Fruit fly (Drosophila melanogaster): ENCODE data around the gene corto.

The corto gene

DNA sequence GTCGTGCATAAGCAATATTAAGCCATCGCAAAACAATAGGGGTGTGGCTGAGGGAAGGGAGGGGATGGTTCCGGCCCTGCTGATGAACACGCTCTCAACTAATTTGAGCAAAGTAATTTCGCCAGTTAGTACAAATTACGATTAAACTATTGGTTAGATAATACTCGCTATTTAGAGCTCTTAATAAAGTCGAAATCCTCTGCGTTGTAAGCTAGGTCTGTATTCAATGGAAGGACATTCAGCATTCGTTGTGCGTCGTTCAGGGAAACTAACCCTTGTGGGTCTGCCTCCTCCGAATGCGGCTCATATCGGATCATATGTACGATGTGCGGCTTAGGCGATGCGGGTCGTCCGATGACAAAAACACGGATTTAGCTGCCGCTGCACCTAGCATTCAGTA lies 25.5 kb upstream of the corto start:
- TF ChIP-seq Pif1B (GFP tag; optimal IDR thresholded peaks at IDR 0.05) (no peak), CG13204 (GFP tag; optimal IDR thresholded peaks at IDR 0.05) (no peak), CG14655 (GFP tag; optimal IDR thresholded peaks at IDR 0.05) (peak; percentile 39), CG34367 (tag; optimal IDR thresholded peaks at IDR 0.05) (peak; percentile 73), rn (GFP tag; IDR thresholded peaks at IDR 0.05) (no peak), Pif1A (GFP tag; optimal IDR thresholded peaks at IDR 0.05) (peak; percentile 16), CG9948 (tag; optimal IDR thresholded peaks at IDR 0.05) (peak; percentile 79), CG15710 (tag; optimal IDR thresholded peaks at IDR 0.05) (peak; percentile 45), CG8159 (tag; optimal IDR thresholded peaks at IDR 0.05) (peak; percentile 62), CG17806 (tag; optimal IDR thresholded peaks at IDR 0.05) (peak; percentile 63), Snoo (tag; optimal IDR thresholded peaks at IDR 0.05) (no peak), CG8301 (tag; optimal IDR thresholded peaks at IDR 0.05) (peak; percentile 33), CG4496 (GFP tag; IDR thresholded peaks at IDR 0.05) (0 out of 3 replicates have a peak, but pooled peaks have one; percentile 32), CG12605 (GFP tag; IDR thresholded peaks at IDR 0.05) (no peak), EcR (GFP tag; optimal IDR thresholded peaks at IDR 0.05) (no peak), CG10348 (GFP tag; IDR thresholded peaks at IDR 0.05) (no peak), gl (tag; optimal IDR thresholded peaks at IDR 0.05) (peak; percentile 14), D1 (tag; optimal IDR thresholded peaks at IDR 0.05) (no peak), Ets98B (GFP tag; IDR thresholded peaks at IDR 0.05) (no peak), CG32121 (GFP tag; IDR thresholded peaks at IDR 0.05) (no peak), fd96Ca (GFP tag; IDR thresholded peaks at IDR 0.05) (peak; percentile 33; the same call in 1 of the 3 replicates)

dm6 chr3R:5111887-5112286 lies 25.0 kb upstream of the corto start:
- TF ChIP-seq CG32121 (GFP tag; IDR thresholded peaks at IDR 0.05) (no peak), CG17806 (tag; optimal IDR thresholded peaks at IDR 0.05) (peak; percentile 54), EcR (GFP tag; optimal IDR thresholded peaks at IDR 0.05) (peak; percentile 65), CG4496 (GFP tag; IDR thresholded peaks at IDR 0.05) (peak; percentile 63), CG10348 (GFP tag; IDR thresholded peaks at IDR 0.05) (no peak), rn (GFP tag; IDR thresholded peaks at IDR 0.05) (no peak), Snoo (tag; optimal IDR thresholded peaks at IDR 0.05) (peak; percentile 18), CG8159 (tag; optimal IDR thresholded peaks at IDR 0.05) (peak; percentile 51), CG13204 (GFP tag; optimal IDR thresholded peaks at IDR 0.05) (peak; percentile 78), Pif1A (GFP tag; optimal IDR thresholded peaks at IDR 0.05) (peak; percentile 14), Pif1B (GFP tag; optimal IDR thresholded peaks at IDR 0.05) (no peak), CG14655 (GFP tag; optimal IDR thresholded peaks at IDR 0.05) (peak; percentile 17), CG15710 (tag; optimal IDR thresholded peaks at IDR 0.05) (peak; percentile 64), gl (tag; optimal IDR thresholded peaks at IDR 0.05) (peak; percentile 61), CG34367 (tag; optimal IDR thresholded peaks at IDR 0.05) (no peak), D1 (tag; optimal IDR thresholded peaks at IDR 0.05) (no peak), fd96Ca (GFP tag; IDR thresholded peaks at IDR 0.05) (no peak), CG8301 (tag; optimal IDR thresholded peaks at IDR 0.05) (no peak), CG9948 (tag; optimal IDR thresholded peaks at IDR 0.05) (peak; percentile 13), CG12605 (GFP tag; IDR thresholded peaks at IDR 0.05) (no peak), Ets98B (GFP tag; IDR thresholded peaks at IDR 0.05) (peak; percentile 44)

DNA sequence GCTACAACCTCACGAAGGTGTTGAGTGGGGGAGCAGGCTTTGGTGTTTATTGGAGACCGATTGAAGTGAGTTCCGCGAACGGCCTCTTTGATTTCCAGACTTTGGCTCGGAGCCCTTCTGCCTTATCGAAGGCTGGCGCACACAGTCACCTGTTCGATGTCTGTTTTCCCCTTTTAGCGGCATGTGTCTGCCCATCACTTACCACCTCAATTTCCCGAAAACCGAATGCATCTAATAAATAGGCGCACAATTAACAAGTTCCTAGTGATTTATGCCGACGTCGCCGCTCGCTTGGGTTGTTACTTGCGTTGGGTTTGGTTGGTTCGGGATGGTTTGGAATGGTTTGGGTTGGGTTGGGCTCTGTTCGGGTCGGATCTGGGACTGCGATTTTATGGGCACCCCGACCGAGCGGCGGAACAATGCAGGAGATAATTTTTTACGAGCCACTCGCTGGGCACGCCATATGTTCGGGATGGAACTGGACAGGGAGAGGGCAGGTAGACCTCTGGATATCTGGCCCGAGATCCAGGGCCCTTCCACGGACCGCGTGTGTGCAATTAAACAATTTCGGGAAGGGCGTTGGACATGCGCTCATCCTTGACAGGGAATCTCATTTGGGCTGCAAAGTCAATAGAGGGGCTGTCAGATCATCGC lies 22.8 kb upstream of the corto start:
- TF ChIP-seq Pif1B (GFP tag; optimal IDR thresholded peaks at IDR 0.05) (no peak), rn (GFP tag; IDR thresholded peaks at IDR 0.05) (no peak), CG32121 (GFP tag; IDR thresholded peaks at IDR 0.05) (no peak), CG4496 (GFP tag; IDR thresholded peaks at IDR 0.05) (0 out of 3 replicates have a peak, but pooled peaks have one; percentile 11)

dm6 chr3R:5109078-5109477 lies 22.2 kb upstream of the corto start, which contains the start of gene CG43131:
CG43131 (minus strand) TSS chr3R:5109178.
- TF ChIP-seq D1 (tag; optimal IDR thresholded peaks at IDR 0.05) (no peak), EcR (GFP tag; optimal IDR thresholded peaks at IDR 0.05) (no peak), Snoo (tag; optimal IDR thresholded peaks at IDR 0.05) (no peak), CG17806 (tag; optimal IDR thresholded peaks at IDR 0.05) (no peak), CG34367 (tag; optimal IDR thresholded peaks at IDR 0.05) (no peak), CG8159 (tag; optimal IDR thresholded peaks at IDR 0.05) (no peak)

DNA sequence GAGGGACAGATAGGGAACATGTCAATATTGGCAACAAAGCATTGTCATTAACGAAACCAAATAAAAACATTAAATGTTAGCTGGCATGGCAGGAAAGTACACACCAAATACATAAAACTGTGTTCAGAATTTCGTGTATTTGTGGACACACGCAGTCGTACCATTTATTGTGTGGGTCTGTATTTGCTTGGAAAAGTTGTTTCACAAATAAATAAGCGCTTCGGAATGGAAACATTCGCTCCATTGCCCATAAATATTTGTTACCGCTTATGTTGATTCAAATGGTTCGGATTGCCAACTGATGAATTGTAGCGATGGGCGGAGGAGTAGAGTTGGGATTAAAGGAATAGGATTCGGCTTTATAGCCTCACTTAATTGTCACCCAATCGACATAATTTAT lies 21.2 kb upstream of the corto start:
- TF ChIP-seq rn (GFP tag; IDR thresholded peaks at IDR 0.05): no peak
- TF ChIP-seq CG15710 (tag; optimal IDR thresholded peaks at IDR 0.05): no peak
- no peak for TF ChIP-seq fd96Ca (GFP tag; IDR thresholded peaks at IDR 0.05)
- TF ChIP-seq D1 (tag; optimal IDR thresholded peaks at IDR 0.05): no peak
- TF ChIP-seq CG8159 (tag; optimal IDR thresholded peaks at IDR 0.05): no peak
- no peak for TF ChIP-seq CG4496 (GFP tag; IDR thresholded peaks at IDR 0.05)
- no peak for TF ChIP-seq CG8301 (tag; optimal IDR thresholded peaks at IDR 0.05)
- no peak for TF ChIP-seq CG12605 (GFP tag; IDR thresholded peaks at IDR 0.05)
- no peak for TF ChIP-seq CG10348 (GFP tag; IDR thresholded peaks at IDR 0.05)
- TF ChIP-seq Pif1A (GFP tag; optimal IDR thresholded peaks at IDR 0.05): no peak
- no peak for TF ChIP-seq Ets98B (GFP tag; IDR thresholded peaks at IDR 0.05)
- TF ChIP-seq Pif1B (GFP tag; optimal IDR thresholded peaks at IDR 0.05): no peak
- no peak for TF ChIP-seq CG14655 (GFP tag; optimal IDR thresholded peaks at IDR 0.05)
- no peak for TF ChIP-seq CG17806 (tag; optimal IDR thresholded peaks at IDR 0.05)
- TF ChIP-seq CG13204 (GFP tag; optimal IDR thresholded peaks at IDR 0.05): no peak
- no peak for TF ChIP-seq EcR (GFP tag; optimal IDR thresholded peaks at IDR 0.05)
- TF ChIP-seq Snoo (tag; optimal IDR thresholded peaks at IDR 0.05): no peak
- TF ChIP-seq gl (tag; optimal IDR thresholded peaks at IDR 0.05): no peak
- TF ChIP-seq CG9948 (tag; optimal IDR thresholded peaks at IDR 0.05): no peak

- no peak for TF ChIP-seq Ets98B (GFP tag; IDR thresholded peaks at IDR 0.05)
- no peak for TF ChIP-seq Pif1A (GFP tag; optimal IDR thresholded peaks at IDR 0.05)
- TF ChIP-seq CG9948 (tag; optimal IDR thresholded peaks at IDR 0.05): no peak
- TF ChIP-seq Pif1B (GFP tag; optimal IDR thresholded peaks at IDR 0.05): no peak
- no peak for TF ChIP-seq D1 (tag; optimal IDR thresholded peaks at IDR 0.05)
- TF ChIP-seq CG17806 (tag; optimal IDR thresholded peaks at IDR 0.05): no peak
- no peak for TF ChIP-seq CG10348 (GFP tag; IDR thresholded peaks at IDR 0.05)
Measured at dm6 chr3R:5106917-5107316, 20.0 kb upstream of the corto start.
